Worm (Caenorhabditis elegans): ENCODE data around the gene dmsr-12.

Gene dmsr-12

DNA sequence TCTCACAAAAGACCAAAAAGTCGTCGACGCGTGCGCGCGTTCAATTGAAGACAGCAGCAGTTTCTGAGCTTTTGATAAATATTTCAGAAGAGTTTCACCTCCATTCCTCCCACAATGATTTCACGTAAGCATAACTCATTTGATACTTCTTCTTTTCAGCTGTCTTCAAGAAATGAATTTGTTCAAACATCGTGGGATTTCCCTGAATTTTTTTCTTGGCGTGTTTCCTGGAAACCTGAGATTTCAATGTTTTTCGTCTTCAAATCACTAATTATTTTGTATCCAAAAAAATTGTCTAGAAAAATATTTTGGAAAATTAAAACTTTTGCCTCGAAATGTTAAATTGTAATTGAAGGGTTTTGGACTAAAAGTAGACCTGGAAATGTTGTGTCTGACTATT is 27.8 kb downstream of the dmsr-12 start:
- TF ChIP-seq unc-86 (tag; optimal IDR thresholded peaks at IDR 0.05) (no peak), pha-4 (tag; optimal IDR thresholded peaks at IDR 0.05) (no peak), tbx-2 (tag; optimal IDR thresholded peaks at IDR 0.05) (no peak), pqm-1 (tag; optimal IDR thresholded peaks at IDR 0.05) (no peak), pha-2 (tag; optimal IDR thresholded peaks at IDR 0.05) (no peak), pax-1 (tag; optimal IDR thresholded peaks at IDR 0.05) (no peak), lin-11 (tag; optimal IDR thresholded peaks at IDR 0.05) (no peak), unc-42 (tag; optimal IDR thresholded peaks at IDR 0.05) (no peak), ceh-34 (tag; optimal IDR thresholded peaks at IDR 0.05) (no peak), T23F11.4 (GFP tag; optimal IDR thresholded peaks at IDR 0.05) (no peak), pat-9 (tag; optimal IDR thresholded peaks at IDR 0.05) (no peak), ceh-31 (tag; optimal IDR thresholded peaks at IDR 0.05) (no peak)

DNA sequence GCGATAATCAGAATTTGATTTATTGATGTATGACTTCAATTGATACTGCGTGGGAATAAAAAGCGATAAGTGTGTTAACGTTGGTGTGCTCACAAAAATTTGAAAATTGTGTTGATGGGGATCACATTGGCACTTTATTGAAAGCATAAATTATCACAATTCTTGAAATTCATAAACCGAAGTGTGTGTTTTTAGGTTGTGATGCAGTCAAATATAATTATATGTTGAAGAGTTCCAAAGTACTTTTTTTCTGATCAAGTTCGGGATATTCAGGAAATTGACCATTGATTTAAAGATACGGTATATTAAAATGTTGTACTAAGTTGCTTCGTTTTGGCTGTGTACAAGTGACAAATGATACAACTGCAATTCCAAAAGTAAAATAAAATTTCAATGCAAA is 30.5 kb downstream of the dmsr-12 start, which contains the start of gene srh-28:
TSS of gene srh-28 (minus strand) at position 101 of the 400 bp plus-strand sequence.
- no peak for TF ChIP-seq nhr-11 (tag; optimal IDR thresholded peaks at IDR 0.05)
- TF ChIP-seq ama-1 (optimal IDR thresholded peaks at IDR 0.05) = no peak

DNA sequence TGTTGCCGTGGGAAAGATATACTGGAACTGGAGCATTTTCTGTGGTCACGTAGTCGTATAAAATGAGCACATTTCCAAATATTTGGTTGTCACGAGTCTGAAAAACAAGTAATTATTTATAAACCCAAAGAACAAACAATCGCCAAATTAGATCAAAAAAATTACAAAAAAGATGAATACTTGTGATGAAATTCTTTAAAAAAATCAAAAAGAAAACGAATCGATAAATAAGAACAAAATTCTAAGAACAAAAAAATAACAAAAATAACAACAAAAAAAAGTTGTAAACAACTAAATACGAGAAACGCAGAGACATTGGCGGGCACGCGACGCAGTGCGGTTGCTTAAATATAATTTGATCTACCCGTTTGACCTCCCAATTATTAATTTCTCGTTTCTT is 32.5 kb downstream of the dmsr-12 start, which contains the start of gene ZC404.16:
TSS of gene ZC404.16 (minus strand) at position 101 of the 400 bp plus-strand sequence.
- TF ChIP-seq pha-4 (tag; optimal IDR thresholded peaks at IDR 0.05) (no peak), sox-4 (tag; optimal IDR thresholded peaks at IDR 0.05) (no peak), ttx-3 (tag; optimal IDR thresholded peaks at IDR 0.05) (no peak), eyg-1 (tag; optimal IDR thresholded peaks at IDR 0.05) (no peak), ceh-18 (tag; optimal IDR thresholded peaks at IDR 0.05) (no peak), ceh-6 (GFP tag; optimal IDR thresholded peaks at IDR 0.05) (no peak), rnt-1 (tag; optimal IDR thresholded peaks at IDR 0.05) (no peak), T23F11.4 (GFP tag; optimal IDR thresholded peaks at IDR 0.05) (no peak), K02D7.2 (tag; optimal IDR thresholded peaks at IDR 0.05) (no peak), nfya-1 (tag; optimal IDR thresholded peaks at IDR 0.05) (no peak), fkh-10 (GFP tag; optimal IDR thresholded peaks at IDR 0.05) (no peak), ztf-16 (tag; optimal IDR thresholded peaks at IDR 0.05) (no peak), nhr-232 (tag; optimal IDR thresholded peaks at IDR 0.05) (no peak)

DNA sequence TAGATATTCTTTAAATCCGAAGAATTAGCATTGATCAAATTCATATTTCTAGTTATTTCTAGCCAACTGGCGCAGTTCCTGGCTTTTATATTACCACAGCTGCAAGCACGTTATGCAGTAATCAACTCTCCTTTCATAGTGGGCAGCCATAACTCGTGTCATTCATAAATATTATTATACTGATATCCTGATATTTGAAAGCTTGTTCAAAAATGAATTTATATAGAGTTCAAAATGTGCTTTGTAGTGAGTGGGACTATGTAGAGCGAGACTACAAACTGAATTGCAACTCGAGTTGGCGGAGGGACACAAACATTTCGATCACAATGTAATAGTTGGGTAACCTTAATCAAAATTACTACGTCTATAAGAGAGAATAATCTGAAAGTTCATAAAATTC is 34.6 kb downstream of the dmsr-12 start, which contains the start of gene srh-30:
TSS of gene srh-30 (minus strand) at position 101 of the 400 bp plus-strand sequence.
- TF ChIP-seq ama-1 (optimal IDR thresholded peaks at IDR 0.05) (no peak), ceh-19 (GFP tag; optimal IDR thresholded peaks at IDR 0.05) (no peak), ceh-18 (tag; optimal IDR thresholded peaks at IDR 0.05) (no peak), elt-4 (tag; optimal IDR thresholded peaks at IDR 0.05) (no peak), gmeb-2 (tag; optimal IDR thresholded peaks at IDR 0.05) (no peak), ceh-14 (tag; optimal IDR thresholded peaks at IDR 0.05) (no peak), ceh-34 (tag; optimal IDR thresholded peaks at IDR 0.05) (no peak), nhr-11 (tag; optimal IDR thresholded peaks at IDR 0.05) (no peak), hlh-30 (tag; optimal IDR thresholded peaks at IDR 0.05; ENCODE audit: insufficient read depth) (no peak), hlh-6 (tag; optimal IDR thresholded peaks at IDR 0.05) (no peak)

DNA sequence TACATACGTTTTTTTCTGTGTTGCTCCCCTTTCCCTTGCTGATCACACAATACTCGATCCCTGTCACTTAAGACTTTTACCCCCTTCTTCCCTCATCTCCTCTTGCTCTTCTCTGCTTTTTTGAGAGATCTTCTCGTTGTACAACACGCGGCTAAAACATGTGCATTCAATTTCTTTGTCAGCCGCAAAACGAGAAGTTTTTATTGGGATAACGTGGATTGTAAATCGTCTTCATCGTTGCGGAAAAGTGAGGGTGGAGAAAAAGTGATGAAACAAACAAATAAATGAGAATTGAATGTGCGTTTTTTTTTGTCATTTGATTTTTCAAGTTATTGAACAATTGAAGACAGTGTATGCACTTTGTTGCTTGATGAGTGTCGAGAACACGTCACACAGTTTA is 36.8 kb downstream of the dmsr-12 start:
- TF ChIP-seq pax-1 (tag; optimal IDR thresholded peaks at IDR 0.05) (no peak), lin-11 (tag; optimal IDR thresholded peaks at IDR 0.05) (no peak), ets-4 (tag; optimal IDR thresholded peaks at IDR 0.05) (no peak), ceh-22 (tag; optimal IDR thresholded peaks at IDR 0.05) (no peak), pros-1 (tag; optimal IDR thresholded peaks at IDR 0.05) (no peak), hlh-13 (GFP tag; optimal IDR thresholded peaks at IDR 0.05) (no peak), mec-3 (tag; optimal IDR thresholded peaks at IDR 0.05; ENCODE audit: borderline replicate concordance) (no peak), elt-4 (tag; optimal IDR thresholded peaks at IDR 0.05) (no peak), sox-2 (GFP tag; IDR thresholded peaks at IDR 0.05) (no peak)
